Fruit fly (Drosophila melanogaster): ENCODE results near the gene CAH5.

CAH5 gene

dm6 chr3R:31310883-31311397, 48.5 kb downstream of the CAH5 start, which contains the start of gene CG34347 (continued):
- TF ChIP-seq Hr78 (GFP tag; optimal IDR thresholded peaks at IDR 0.05), result peak in 1 of 2 experiments; percentile 94
- TF ChIP-seq CG12391 (tag; optimal IDR thresholded peaks at IDR 0.05), result no peak
- no peak for TF ChIP-seq yki (optimal IDR thresholded peaks at IDR 0.05)
- no peak for TF ChIP-seq zfh2 (GFP tag; optimal IDR thresholded peaks at IDR 0.05)
- TF ChIP-seq CG30403 (GFP tag; optimal IDR thresholded peaks at IDR 0.05), result no peak
- no peak for TF ChIP-seq CrebB (tag; optimal IDR thresholded peaks at IDR 0.05)
- no peak for TF ChIP-seq org-1 (GFP tag; optimal IDR thresholded peaks at IDR 0.05)
- no peak for TF ChIP-seq bigmax (GFP tag; optimal IDR thresholded peaks at IDR 0.05)
- no peak for TF ChIP-seq sr (GFP tag; IDR thresholded peaks at IDR 0.05)
- TF ChIP-seq CG7928 (GFP tag; optimal IDR thresholded peaks at IDR 0.05), result no peak
- no peak for TF ChIP-seq CG5245 (GFP tag; optimal IDR thresholded peaks at IDR 0.05)
- no peak for TF ChIP-seq CG2712 (tag; optimal IDR thresholded peaks at IDR 0.05)
- peak; percentile 46; the same call in 1 of the 2 replicates for TF ChIP-seq amos (GFP tag; IDR thresholded peaks at IDR 0.05; ENCODE audit: partially characterized antibody)
- no peak for TF ChIP-seq disco-r (GFP tag; optimal IDR thresholded peaks at IDR 0.05)
- TF ChIP-seq jing (GFP tag; optimal IDR thresholded peaks at IDR 0.05), result no peak
- TF ChIP-seq crol (GFP tag; IDR thresholded peaks at IDR 0.05), result 0 out of 2 replicates have a peak, but pooled peaks have one; percentile 28
- peak; percentile 75; the same call in 1 of the 3 replicates for TF ChIP-seq CG34422 (GFP tag; IDR thresholded peaks at IDR 0.05)
- peak; percentile 24; the same call in 1 of the 3 replicates for TF ChIP-seq Dbx (GFP tag; IDR thresholded peaks at IDR 0.05)
- TF ChIP-seq cas (GFP tag; IDR thresholded peaks at IDR 0.05), result no peak
- TF ChIP-seq Hsf (GFP tag; optimal IDR thresholded peaks at IDR 0.05), result no peak
- TF ChIP-seq Dref (GFP tag; IDR thresholded peaks at IDR 0.05), result 0 out of 2 replicates have a peak, but pooled peaks have one; percentile 10
- TF ChIP-seq HHEX (GFP tag; optimal IDR thresholded peaks at IDR 0.05), result no peak
- no peak for TF ChIP-seq danr (GFP tag; IDR thresholded peaks at IDR 0.05)
- TF ChIP-seq CG8359 (GFP tag; optimal IDR thresholded peaks at IDR 0.05; ENCODE audit: borderline replicate concordance), result no peak
- no peak for TF ChIP-seq ERR (GFP tag; optimal IDR thresholded peaks at IDR 0.05)
- TF ChIP-seq Mad (GFP tag; optimal IDR thresholded peaks at IDR 0.05), result no peak
- TF ChIP-seq kah (GFP tag; optimal IDR thresholded peaks at IDR 0.05), result no peak
- no peak for TF ChIP-seq CG2202 (tag; optimal IDR thresholded peaks at IDR 0.05)
- no peak for TF ChIP-seq Poxn (GFP tag; IDR thresholded peaks at IDR 0.05)
- TF ChIP-seq CG18262 (tag; optimal IDR thresholded peaks at IDR 0.05), result no peak
- no peak for TF ChIP-seq CG2129 (GFP tag; IDR thresholded peaks at IDR 0.05; ENCODE audit: partially characterized antibody)
- no peak for TF ChIP-seq D (optimal IDR thresholded peaks at IDR 0.05)
- no peak for TF ChIP-seq D (GFP tag; optimal IDR thresholded peaks at IDR 0.05)
- TF ChIP-seq da (GFP tag; optimal IDR thresholded peaks at IDR 0.05), result no peak
- TF ChIP-seq Dek (tag; optimal IDR thresholded peaks at IDR 0.05), result no peak
- peak; percentile 11 for TF ChIP-seq odd (GFP tag; optimal IDR thresholded peaks at IDR 0.05)
- no peak for TF ChIP-seq Gsc (GFP tag; IDR thresholded peaks at IDR 0.05)
- no peak for TF ChIP-seq trem (tag; optimal IDR thresholded peaks at IDR 0.05)
- no peak for TF ChIP-seq bab2 (GFP tag; optimal IDR thresholded peaks at IDR 0.05)
- TF ChIP-seq nerfin-2 (GFP tag; IDR thresholded peaks at IDR 0.05; ENCODE audit: partially characterized antibody), result no peak
- TF ChIP-seq CG7963 (GFP tag; IDR thresholded peaks at IDR 0.05; ENCODE audit: partially characterized antibody), result no peak
- TF ChIP-seq CG17328 (GFP tag; IDR thresholded peaks at IDR 0.05), result no peak
- TF ChIP-seq dati (GFP tag; IDR thresholded peaks at IDR 0.05), result no peak
- TF ChIP-seq Oaz (GFP tag; IDR thresholded peaks at IDR 0.05), result no peak
- TF ChIP-seq CG3838 (GFP tag; optimal IDR thresholded peaks at IDR 0.05), result no peak
- no peak for TF ChIP-seq CG10979 (tag; optimal IDR thresholded peaks at IDR 0.05)
- no peak for TF ChIP-seq CG16813 (GFP tag; IDR thresholded peaks at IDR 0.05; ENCODE audit: partially characterized antibody)
- TF ChIP-seq Lpt (GFP tag; optimal IDR thresholded peaks at IDR 0.05), result no peak
- TF ChIP-seq her (GFP tag; optimal IDR thresholded peaks at IDR 0.05), result no peak
- no peak for TF ChIP-seq aop (GFP tag; IDR thresholded peaks at IDR 0.05)
- TF ChIP-seq vvl (GFP tag; IDR thresholded peaks at IDR 0.05), result peak; percentile 69
- peak; percentile 58 for TF ChIP-seq Max (GFP tag; optimal IDR thresholded peaks at IDR 0.05)
